Worm (Caenorhabditis elegans) whole organism, young adult: ENCODE data around the gene hil-6.

ENCODE experiments used
- F22D6.2 ChIP-seq: sonication (generic microtip); optimal IDR thresholded peaks from 2 replicates; lab custom pipeline; 2016; ENCODE audit warnings: mild to moderate bottlenecking, missing genetic modification characterization, missing compliant biosample characterization
- F33H1.4 ChIP-seq: fragments of 200-800 bp; sonication (Bioruptor generic); IDR thresholded peaks from 2 replicates; pipeline ENCODE4 v1.3.6; 2022; ENCODE audit warnings: missing genetic modification reagents, missing genetic modification characterization, missing compliant biosample characterization
- F37B4.10 ChIP-seq: fragments of 200-800 bp; sonication (Bioruptor generic); IDR thresholded peaks from 2 replicates; pipeline ENCODE4 v1.3.6; 2022; ENCODE audit warnings: missing genetic modification characterization, missing compliant biosample characterization
- K11D2.4 ChIP-seq: fragments of 200-800 bp; sonication (Bioruptor generic); IDR thresholded peaks from 2 replicates; pipeline ENCODE4 v1.3.6; 2022; ENCODE audit warnings: missing genetic modification reagents, missing genetic modification characterization, missing compliant biosample characterization
- Y56A3A.18 ChIP-seq: fragments of 200-800 bp; sonication (Bioruptor generic); IDR thresholded peaks from 2 replicates; pipeline ENCODE4 v1.3.6; 2022; ENCODE audit warnings: missing genetic modification reagents, missing genetic modification characterization, missing compliant biosample characterization
- Y67H2A.10 ChIP-seq: fragments of 200-800 bp; sonication (Bioruptor generic); conservative IDR thresholded peaks from 2 replicates; pipeline ENCODE4 v1.3.6; 2022; ENCODE audit warnings: missing genetic modification reagents, missing genetic modification characterization, missing compliant biosample characterization
- Y79H2A.3 ChIP-seq: fragments of 200-800 bp; sonication (Bioruptor generic); conservative IDR thresholded peaks from 2 replicates; pipeline ENCODE4 v1.3.6; 2022; ENCODE audit warnings: missing genetic modification reagents, missing genetic modification characterization, missing compliant biosample characterization
- Y95B8A.8 ChIP-seq: fragments of 200-800 bp; sonication (Bioruptor generic); IDR thresholded peaks from 2 replicates; pipeline ENCODE4 v1.3.6; 2022; ENCODE audit warnings: missing genetic modification reagents, missing genetic modification characterization, missing compliant biosample characterization
- aptf-2 ChIP-seq: fragments of 200-800 bp; sonication (Bioruptor generic); conservative IDR thresholded peaks from 2 replicates; pipeline ENCODE4 v1.3.6; 2022; ENCODE audit warnings: missing genetic modification reagents, missing genetic modification characterization, missing compliant biosample characterization
- attf-5 ChIP-seq: fragments of 200-800 bp; sonication (Bioruptor generic); optimal IDR thresholded peaks from 2 replicates; lab custom pipeline; 2018; ENCODE audit warnings: mild to moderate bottlenecking, missing genetic modification characterization, missing compliant biosample characterization
- attf-6 ChIP-seq: fragments of 200-800 bp; sonication (Bioruptor generic); IDR thresholded peaks from 2 replicates; pipeline ENCODE4 v1.3.6; 2022; ENCODE audit warnings: missing genetic modification reagents, missing genetic modification characterization, missing compliant biosample characterization
- bed-1 ChIP-seq: fragments of 200-800 bp; sonication (Bioruptor generic); IDR thresholded peaks from 2 replicates; pipeline ENCODE4 v1.3.6; 2022; ENCODE audit warnings: missing genetic modification reagents, missing genetic modification characterization, missing compliant biosample characterization
- bed-2 ChIP-seq: fragments of 200-800 bp; sonication (Bioruptor generic); IDR thresholded peaks from 2 replicates; pipeline ENCODE4 v1.3.6; 2022; ENCODE audit warnings: missing genetic modification reagents, missing genetic modification characterization, missing compliant biosample characterization
- ccch-3 ChIP-seq: fragments of 200-800 bp; sonication (Bioruptor generic); optimal IDR thresholded peaks from 2 replicates; lab custom pipeline; 2018; ENCODE audit warnings: mild to moderate bottlenecking, missing genetic modification characterization, missing compliant biosample characterization
- ceh-100 ChIP-seq: fragments of 200-800 bp; sonication (Bioruptor generic); IDR thresholded peaks from 2 replicates; pipeline ENCODE4 v1.3.6; 2022; ENCODE audit warnings: missing genetic modification reagents, missing genetic modification characterization, missing compliant biosample characterization
- ceh-79 ChIP-seq: sonication (generic microtip); optimal IDR thresholded peaks from 2 replicates; lab custom pipeline; 2017; ENCODE audit warnings: mild to moderate bottlenecking, missing genetic modification characterization, missing compliant biosample characterization
- chd-7 ChIP-seq: sonication (generic microtip); optimal IDR thresholded peaks from 2 replicates; lab custom pipeline; 2016; ENCODE audit warnings: mild to moderate bottlenecking, missing genetic modification characterization, moderate library complexity, missing compliant biosample characterization
- die-1 ChIP-seq: sonication (generic microtip); optimal IDR thresholded peaks from 2 replicates; lab custom pipeline; 2016; ENCODE audit warnings: missing genotype, mild to moderate bottlenecking, missing genetic modification characterization, missing compliant biosample characterization
- efl-1 ChIP-seq: fragments of 150-350 bp; optimal IDR thresholded peaks from 2 replicates; lab custom pipeline; 2014; ENCODE audit warnings: missing biosample characterization, missing genetic modification reagents, missing genetic modification characterization
- egl-44 ChIP-seq: fragments of 200-800 bp; sonication (Bioruptor generic); IDR thresholded peaks from 2 replicates; pipeline ENCODE4 v1.3.6; 2022; ENCODE audit warnings: missing genetic modification reagents, missing genetic modification characterization, missing compliant biosample characterization
- ets-4 ChIP-seq: fragments of 200-800 bp; sonication (Bioruptor generic); optimal IDR thresholded peaks from 2 replicates; lab custom pipeline; 2018; ENCODE audit warnings: mild to moderate bottlenecking, missing genetic modification characterization, missing compliant biosample characterization
- fkh-3 ChIP-seq: sonication (generic microtip); optimal IDR thresholded peaks from 2 replicates; lab custom pipeline; 2016; ENCODE audit warnings: mild to moderate bottlenecking, missing genetic modification characterization, missing compliant biosample characterization
- hlh-12 ChIP-seq: sonication (generic microtip); optimal IDR thresholded peaks from 2 replicates; lab custom pipeline; 2016; ENCODE audit warnings: missing genetic modification characterization, missing compliant biosample characterization
- hmg-1.2 ChIP-seq: fragments of 200-800 bp; sonication (Bioruptor generic); IDR thresholded peaks from 2 replicates; pipeline ENCODE4 v1.3.6; 2022; ENCODE audit warnings: missing genetic modification reagents, missing genetic modification characterization, missing compliant biosample characterization
- hmg-20 ChIP-seq: fragments of 200-800 bp; sonication (Bioruptor generic); IDR thresholded peaks from 2 replicates; pipeline ENCODE4 v1.3.6; 2022; ENCODE audit warnings: missing genetic modification reagents, missing genetic modification characterization, missing compliant biosample characterization
- let-607 ChIP-seq, 2 experiments: fragments of 200-800 bp in 1 of 2; sonication (Bioruptor generic) in 1 of 2; sonication (generic microtip) in 1 of 2; optimal IDR thresholded peaks; 2 replicates each; lab custom pipeline; 2016 to 2018; ENCODE audit warnings: mild to moderate bottlenecking in 2 of 2, missing compliant biosample characterization in 2 of 2, missing genetic modification characterization in 2 of 2, moderate library complexity in 2 of 2, missing genotype in 1 of 2
- lin-26 ChIP-seq: fragments of 200-800 bp; sonication (Bioruptor generic); IDR thresholded peaks from 2 replicates; pipeline ENCODE4 v1.3.6; 2022; ENCODE audit warnings: missing genetic modification reagents, missing genetic modification characterization, missing compliant biosample characterization
- lin-54 ChIP-seq: fragments of 200-800 bp; sonication (Bioruptor generic); optimal IDR thresholded peaks from 2 replicates; lab custom pipeline; 2018; ENCODE audit warnings: mild to moderate bottlenecking, missing genetic modification characterization, missing compliant biosample characterization
- lir-1 ChIP-seq: fragments of 200-800 bp; sonication (Bioruptor generic); conservative IDR thresholded peaks from 2 replicates; pipeline ENCODE4 v1.3.6; 2022; ENCODE audit warnings: missing genetic modification reagents, missing genetic modification characterization, missing compliant biosample characterization
- madf-3 ChIP-seq: fragments of 200-800 bp; sonication (Bioruptor generic); IDR thresholded peaks from 2 replicates; pipeline ENCODE4 v1.3.6; 2022; ENCODE audit warnings: missing genetic modification reagents, missing genetic modification characterization, missing compliant biosample characterization
- madf-6 ChIP-seq: fragments of 200-800 bp; sonication (Bioruptor generic); IDR thresholded peaks from 2 replicates; pipeline ENCODE4 v1.3.6; 2022; ENCODE audit warnings: missing genetic modification reagents, missing genetic modification characterization, missing compliant biosample characterization
- madf-8 ChIP-seq: fragments of 200-800 bp; sonication (Bioruptor generic); conservative IDR thresholded peaks from 2 replicates; pipeline ENCODE4 v1.3.6; 2022; ENCODE audit warnings: missing genetic modification reagents, missing genetic modification characterization, missing compliant biosample characterization
- mel-28 ChIP-seq: sonication (generic microtip); optimal IDR thresholded peaks from 2 replicates; lab custom pipeline; 2016; ENCODE audit warnings: borderline replicate concordance, mild to moderate bottlenecking, missing genetic modification characterization, missing compliant biosample characterization
- nfya-1 ChIP-seq: sonication (generic microtip); optimal IDR thresholded peaks from 2 replicates; lab custom pipeline; 2017; ENCODE audit warnings: antibody characterized with exemption, missing compliant biosample characterization, missing genetic modification characterization, borderline replicate concordance; ENCODE audit not compliant: insufficient read depth
- nfyb-1 ChIP-seq: fragments of 200-800 bp; sonication (Bioruptor generic); IDR thresholded peaks from 2 replicates; pipeline ENCODE4 v1.3.6; 2022; ENCODE audit warnings: missing genetic modification reagents, missing genetic modification characterization, missing compliant biosample characterization
- nhr-120 ChIP-seq: fragments of 200-800 bp; sonication (Bioruptor generic); IDR thresholded peaks from 2 replicates; pipeline ENCODE4 v1.3.6; 2022; ENCODE audit warnings: missing genetic modification characterization, missing compliant biosample characterization
- rcor-1 ChIP-seq: fragments of 200-800 bp; sonication (Bioruptor generic); IDR thresholded peaks from 2 replicates; pipeline ENCODE4 v1.3.6; 2022; ENCODE audit warnings: missing genetic modification reagents, missing genetic modification characterization, missing compliant biosample characterization
- rec-8 ChIP-seq, 2 experiments: sonication (generic microtip); optimal IDR thresholded peaks; 2 replicates each; lab custom pipeline; 2016; ENCODE audit warnings: mild to moderate bottlenecking in 2 of 2, missing genetic modification characterization in 2 of 2, missing genetic modification reagents in 2 of 2, missing genotype in 2 of 2, missing biosample characterization in 1 of 2, missing compliant biosample characterization in 1 of 2, moderate library complexity in 1 of 2
- snpc-4 ChIP-seq, 5 experiments: fragments of 150-350 bp in 1 of 5; sonication (generic microtip) in 4 of 5; optimal IDR thresholded peaks; 2 replicates each; lab custom pipeline; 2014 to 2018; ENCODE audit warnings: missing genetic modification characterization in 5 of 5, missing biosample characterization in 3 of 5, antibody characterized with exemption in 2 of 5, mild to moderate bottlenecking in 2 of 5, missing compliant biosample characterization in 2 of 5, missing genotype in 2 of 5, moderate library complexity in 2 of 5, missing genetic modification reagents in 1 of 5
- somi-1 ChIP-seq: fragments of 200-800 bp; sonication (Bioruptor generic); optimal IDR thresholded peaks from 2 replicates; lab custom pipeline; 2018; ENCODE audit warnings: mild to moderate bottlenecking, missing genetic modification characterization, missing compliant biosample characterization
- sptf-2 ChIP-seq: fragments of 200-800 bp; sonication (Bioruptor generic); optimal IDR thresholded peaks from 2 replicates; lab custom pipeline; 2018; ENCODE audit warnings: mild to moderate bottlenecking, missing genetic modification characterization, missing compliant biosample characterization
- tbx-9 ChIP-seq: sonication (generic microtip); optimal IDR thresholded peaks from 2 replicates; lab custom pipeline; 2016; ENCODE audit warnings: borderline replicate concordance, missing genetic modification characterization, inconsistent platforms, missing compliant biosample characterization
- unc-62 ChIP-seq: fragments of 150-350 bp; optimal IDR thresholded peaks from 2 replicates; lab custom pipeline; 2014; ENCODE audit warnings: missing biosample characterization, missing genetic modification reagents, missing genetic modification characterization
- zfh-2 ChIP-seq: fragments of 200-800 bp; sonication (Bioruptor generic); conservative IDR thresholded peaks from 2 replicates; pipeline ENCODE4 v1.3.6; 2022; ENCODE audit warnings: missing genetic modification reagents, missing genetic modification characterization, missing compliant biosample characterization
- zim-3 ChIP-seq: sonication (generic microtip); optimal IDR thresholded peaks from 2 replicates; lab custom pipeline; 2017; ENCODE audit warnings: mild to moderate bottlenecking, missing genetic modification characterization, moderate library complexity, missing compliant biosample characterization
- ztf-18 ChIP-seq: sonication (generic microtip); optimal IDR thresholded peaks from 2 replicates; lab custom pipeline; 2016; ENCODE audit warnings: missing genotype, mild to moderate bottlenecking, missing genetic modification characterization, missing compliant biosample characterization
- ztf-28 ChIP-seq: fragments of 200-800 bp; sonication (Bioruptor generic); IDR thresholded peaks from 2 replicates; pipeline ENCODE4 v1.3.6; 2022; ENCODE audit warnings: missing genetic modification reagents, missing genetic modification characterization, missing compliant biosample characterization
- ztf-6 ChIP-seq: fragments of 200-800 bp; sonication (Bioruptor generic); IDR thresholded peaks from 2 replicates; pipeline ENCODE4 v1.3.6; 2022; ENCODE audit warnings: missing genetic modification reagents, missing genetic modification characterization, missing compliant biosample characterization

hil-6 gene

DNA sequence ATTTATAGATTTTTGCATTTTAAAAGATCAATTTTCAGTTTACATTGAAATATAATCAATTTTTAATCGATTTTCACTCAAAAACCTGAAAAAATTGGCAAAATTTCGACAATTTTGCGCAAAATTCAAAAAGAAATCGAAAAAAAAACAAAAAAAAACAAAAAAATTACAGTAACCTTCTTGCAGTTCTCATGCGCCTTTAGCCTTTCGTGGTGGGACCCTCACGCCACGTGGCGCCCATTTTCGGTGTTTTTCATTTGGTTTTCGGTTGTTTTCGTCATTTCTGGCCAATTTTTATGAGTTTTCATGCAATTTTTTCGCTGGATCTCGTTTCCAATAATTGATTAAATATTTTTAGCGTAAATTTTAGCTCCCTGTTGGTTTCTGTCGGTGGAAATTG lies 36.1 kb upstream of the hil-6 start:
- TF ChIP-seq K11D2.4 (GFP tag; lab: Robert Waterston, UW) (no peak), ceh-100 (no peak), madf-8 (GFP tag; lab: Robert Waterston, UW) (peak; percentile 72), egl-44 (GFP tag; lab: Robert Waterston, UW) (no peak), bed-2 (GFP tag; lab: Robert Waterston, UW) (no peak), F22D6.2 (tag; lab: Kevin White, UChicago) (no peak), Y67H2A.10 (GFP tag; lab: Robert Waterston, UW) (0 out of 2 replicates have a peak, but pooled peaks have one; percentile 30), ets-4 (no peak), tbx-9 (tag; lab: Kevin White, UChicago) (no peak), somi-1 (GFP tag; lab: Kevin White, UChicago) (no peak), fkh-3 (tag; lab: Kevin White, UChicago) (no peak), hmg-1.2 (GFP tag; lab: Robert Waterston, UW) (peak; percentile 33; the same call in 1 of the 2 replicates), hlh-12 (tag; lab: Kevin White, UChicago) (no peak), madf-6 (GFP tag; lab: Robert Waterston, UW) (peak; percentile 89), lir-1 (GFP tag; lab: Robert Waterston, UW) (no peak), attf-6 (GFP tag; lab: Robert Waterston, UW) (no peak), F37B4.10 (GFP tag; lab: Robert Waterston, UW) (no peak), sptf-2 (no peak), zim-3 (tag; lab: Kevin White, UChicago) (no peak), snpc-4 (GFP tag; optimal IDR thresholded peaks at IDR 0.05; lab: Kevin White, UChicago) (peak; percentile 4), snpc-4 (tag; optimal IDR thresholded peaks at IDR 0.05; lab: Kevin White, UChicago) (no peak), ztf-6 (GFP tag; lab: Robert Waterston, UW) (no peak), chd-7 (no peak), hmg-20 (GFP tag; lab: Robert Waterston, UW) (no peak), bed-1 (GFP tag; lab: Robert Waterston, UW) (no peak), rec-8 (tag; optimal IDR thresholded peaks at IDR 0.05; lab: Kevin White, UChicago) (no peak), Y79H2A.3 (no peak), ztf-18 (tag; lab: Kevin White, UChicago) (no peak), F33H1.4 (GFP tag; lab: Robert Waterston, UW) (peak; percentile 91), Y95B8A.8 (no peak), aptf-2 (GFP tag; lab: Robert Waterston, UW) (no peak), zfh-2 (GFP tag; lab: Robert Waterston, UW) (no peak), ztf-28 (GFP tag; lab: Robert Waterston, UW) (no peak), lin-54 (peak; percentile 1), unc-62 (GFP tag; lab: Kevin White, UChicago) (no peak), nhr-120 (GFP tag; lab: Robert Waterston, UW) (no peak), Y56A3A.18 (GFP tag; lab: Robert Waterston, UW) (no peak), ceh-79 (tag; lab: Kevin White, UChicago) (no peak), let-607 (tag; optimal IDR thresholded peaks at IDR 0.05; lab: Kevin White, UChicago) (peak in 1 of 2 experiments; percentile 63), ccch-3 (GFP tag; lab: Kevin White, UChicago) (no peak), nfya-1 (tag; lab: Kevin White, UChicago) (no peak), nfyb-1 (GFP tag; lab: Robert Waterston, UW) (no peak), attf-5 (GFP tag; lab: Kevin White, UChicago) (no peak), die-1 (tag; lab: Kevin White, UChicago) (no peak), rcor-1 (0 out of 2 replicates have a peak, but pooled peaks have one; percentile 8), mel-28 (tag; lab: Kevin White, UChicago) (no peak), madf-3 (GFP tag; lab: Robert Waterston, UW) (no peak), lin-26 (no peak), efl-1 (GFP tag; lab: Kevin White, UChicago) (peak; percentile 89)
